Fruit fly (Drosophila melanogaster) whole organism, pupa: ENCODE results near the gene CG3558.

Source experiments
- CG10348 ChIP-seq: fragments of 200-800 bp; sonication (Bioruptor generic); IDR thresholded peaks from 2 replicates; pipeline ENCODE4 v1.3.6; 2022; ENCODE audit warnings: missing biosample characterization, missing genetic modification characterization
- CG12605 ChIP-seq: fragments of 200-800 bp; sonication (Bioruptor generic); IDR thresholded peaks from 2 replicates; pipeline ENCODE4 v1.3.6; 2022; ENCODE audit warnings: missing biosample characterization, missing genetic modification characterization
- CG13204 ChIP-seq: fragments of 200-800 bp; sonication (Bioruptor generic); optimal IDR thresholded peaks from 2 replicates; lab custom pipeline; 2018; ENCODE audit warnings: missing biosample characterization, mild to moderate bottlenecking, missing genetic modification characterization, moderate library complexity
- CG14655 ChIP-seq: fragments of 200-800 bp; sonication (Bioruptor generic); optimal IDR thresholded peaks from 3 replicates; lab custom pipeline; 2017; ENCODE audit warnings: mild to moderate bottlenecking, missing biosample characterization, missing genetic modification reagents, missing genetic modification characterization
- CG15710 ChIP-seq: fragments of 200-800 bp; sonication (Bioruptor generic); optimal IDR thresholded peaks from 2 replicates; lab custom pipeline; 2018; ENCODE audit warnings: missing biosample characterization, mild to moderate bottlenecking, missing genetic modification characterization, moderate library complexity
- CG17806 ChIP-seq: fragments of 200-800 bp; sonication (Bioruptor generic); optimal IDR thresholded peaks from 2 replicates; lab custom pipeline; 2018; ENCODE audit warnings: missing biosample characterization, mild to moderate bottlenecking, missing genetic modification characterization, moderate library complexity
- CG32121 ChIP-seq: fragments of 200-800 bp; sonication (Bioruptor generic); IDR thresholded peaks from 2 replicates; pipeline ENCODE4 v1.3.6; 2022; ENCODE audit warnings: missing biosample characterization, missing genetic modification characterization
- CG8159 ChIP-seq: fragments of 200-800 bp; sonication (Bioruptor generic); optimal IDR thresholded peaks from 3 replicates; lab custom pipeline; 2018; ENCODE audit warnings: missing biosample characterization, mild to moderate bottlenecking, missing genetic modification characterization, moderate library complexity
- CG9948 ChIP-seq: fragments of 200-800 bp; sonication (Bioruptor generic); optimal IDR thresholded peaks from 2 replicates; lab custom pipeline; 2018; ENCODE audit warnings: missing biosample characterization, mild to moderate bottlenecking, missing genetic modification characterization, moderate library complexity
- Pif1A ChIP-seq: fragments of 200-800 bp; sonication (Bioruptor generic); optimal IDR thresholded peaks from 3 replicates; lab custom pipeline; 2016; ENCODE audit warnings: missing biosample characterization, missing genetic modification characterization
- Pif1B ChIP-seq: fragments of 200-800 bp; sonication (Bioruptor generic); optimal IDR thresholded peaks from 3 replicates; lab custom pipeline; 2016; ENCODE audit warnings: missing biosample characterization, missing genetic modification characterization
- fd96Ca ChIP-seq: fragments of 200-800 bp; sonication (Bioruptor generic); IDR thresholded peaks from 3 replicates; pipeline ENCODE4 v1.3.6; 2022; ENCODE audit warnings: missing biosample characterization, missing genetic modification characterization
- rn ChIP-seq: fragments of 200-800 bp; sonication (Bioruptor generic); IDR thresholded peaks from 2 replicates; pipeline ENCODE4 v1.3.6; 2022; ENCODE audit warnings: missing biosample characterization, missing genetic modification characterization

dm6 chr2L:2986776-2987175, 5.9 kb upstream of the CG3558 start:
- TF ChIP-seq CG8159 (tag; lab: Kevin White, UChicago) (no peak), CG15710 (no peak), fd96Ca (no peak), CG9948 (tag; lab: Kevin White, UChicago) (no peak), CG32121 (GFP tag; lab: Robert Waterston, UW) (no peak), rn (no peak), CG14655 (GFP tag; lab: Kevin White, UChicago) (no peak), Pif1B (no peak), CG12605 (no peak), CG17806 (tag; lab: Kevin White, UChicago) (no peak), CG13204 (no peak), Pif1A (GFP tag; lab: Kevin White, UChicago) (no peak), CG10348 (GFP tag; lab: Robert Waterston, UW) (no peak)
